Fruit fly (Drosophila melanogaster) whole organism, embryonic: ENCODE data around the gene CG14383.

ENCODE experiments used
- CG12299 ChIP-seq: fragments of 200-800 bp; sonication (Bioruptor generic); optimal IDR thresholded peaks from 2 replicates; lab custom pipeline; 2018; ENCODE audit warnings: missing biosample characterization, mild to moderate bottlenecking, missing genetic modification characterization
- CG17328 ChIP-seq: fragments of 200-800 bp; sonication (Bioruptor generic); IDR thresholded peaks from 2 replicates; pipeline ENCODE4 v1.3.6; 2022; ENCODE audit warnings: missing biosample characterization, missing genetic modification characterization
- Hmx ChIP-seq: fragments of 200-800 bp; sonication (Bioruptor generic); optimal IDR thresholded peaks from 2 replicates; lab custom pipeline; 2016; ENCODE audit warnings: missing biosample characterization, missing genetic modification characterization
- NfI ChIP-seq: fragments of 200-800 bp; sonication (Bioruptor generic); optimal IDR thresholded peaks from 3 replicates; lab custom pipeline; 2018; ENCODE audit warnings: missing biosample characterization, mild to moderate bottlenecking, missing genetic modification characterization, moderate library complexity
- lab ChIP-seq: fragments of 200-800 bp; sonication (Bioruptor generic); optimal IDR thresholded peaks from 3 replicates; lab custom pipeline; 2017; ENCODE audit warnings: missing biosample characterization, missing genetic modification characterization, mild to moderate bottlenecking, moderate library complexity, missing genetic modification reagents
- mam ChIP-seq: fragments of 200-800 bp; sonication (Bioruptor generic); optimal IDR thresholded peaks from 3 replicates; lab custom pipeline; 2016; ENCODE audit warnings: missing biosample characterization, missing genetic modification characterization
- stwl ChIP-seq: fragments of 200-800 bp; sonication (Bioruptor generic); optimal IDR thresholded peaks from 3 replicates; lab custom pipeline; 2018; ENCODE audit warnings: missing biosample characterization, mild to moderate bottlenecking, missing genetic modification characterization, moderate library complexity

dm6 chr3R:13033670-13034069, 45.4 kb upstream of the CG14383 start:
- no peak for TF ChIP-seq CG17328 (GFP tag; lab: Robert Waterston, UW)
- no peak for TF ChIP-seq mam
- TF ChIP-seq Hmx (GFP tag; lab: Kevin White, UChicago) = no peak
- no peak for TF ChIP-seq stwl (tag; lab: Kevin White, UChicago)
- no peak for TF ChIP-seq CG12299 (tag; lab: Kevin White, UChicago)
- TF ChIP-seq NfI (GFP tag; lab: Kevin White, UChicago) = no peak
- no peak for TF ChIP-seq lab (GFP tag; lab: Kevin White, UChicago)
